Worm (Caenorhabditis elegans): ENCODE results near the gene F54F2.9.

- TF ChIP-seq nfya-1 (tag; optimal IDR thresholded peaks at IDR 0.05; ENCODE audit: insufficient read depth) (no peak), ama-1 (optimal IDR thresholded peaks at IDR 0.05) (no peak), hmg-11 (tag; optimal IDR thresholded peaks at IDR 0.05) (no peak), zag-1 (tag; optimal IDR thresholded peaks at IDR 0.05) (no peak), fos-1 (tag; optimal IDR thresholded peaks at IDR 0.05) (no peak)
Measured at ce11 chrIII:8839813-8840212, 12.8 kb upstream of the F54F2.9 start.

Measured in whole organism, L3 larva.